Worm (Caenorhabditis elegans) whole organism, L1 larva: ENCODE data around the gene let-767.
A peak's percentile ranks its signal among the peaks of the same experiment; 100 is the strongest.

ENCODE experiments used
- C16A3.4 ChIP-seq: fragments of 150-350 bp; optimal IDR thresholded peaks from 2 replicates; lab custom pipeline; 2014; ENCODE audit warnings: missing biosample characterization, missing genetic modification characterization
- Y116A8C.19 ChIP-seq: sonication (generic microtip); optimal IDR thresholded peaks from 2 replicates; lab custom pipeline; 2016; ENCODE audit warnings: missing compliant biosample characterization, missing genetic modification characterization, borderline replicate concordance
- alr-1 ChIP-seq: fragments of 200-800 bp; sonication (Bioruptor generic); optimal IDR thresholded peaks from 2 replicates; lab custom pipeline; 2018; ENCODE audit warnings: borderline replicate concordance, mild to moderate bottlenecking, missing genetic modification characterization, missing compliant biosample characterization
- ama-1 ChIP-seq: fragments of 150-350 bp; optimal IDR thresholded peaks from 2 replicates; lab custom pipeline; 2014
- blmp-1 ChIP-seq: fragments of 150-350 bp; optimal IDR thresholded peaks from 2 replicates; lab custom pipeline; 2014; ENCODE audit warnings: missing biosample characterization, missing genetic modification characterization
- ceh-88 ChIP-seq: fragments of 200-800 bp; sonication (Bioruptor generic); IDR thresholded peaks from 2 replicates; pipeline ENCODE4 v1.3.6; 2022; ENCODE audit warnings: missing genetic modification characterization, missing compliant biosample characterization
- ceh-90 ChIP-seq: sonication (generic microtip); optimal IDR thresholded peaks from 2 replicates; lab custom pipeline; 2016; ENCODE audit warnings: missing genetic modification characterization, missing compliant biosample characterization
- ces-1 ChIP-seq: fragments of 150-350 bp; optimal IDR thresholded peaks from 2 replicates; lab custom pipeline; 2014; ENCODE audit warnings: missing biosample characterization, missing genetic modification reagents, missing genetic modification characterization
- dpl-1 ChIP-seq, 3 experiments: fragments of 150-350 bp in 2 of 3; sonication (generic microtip) in 1 of 3; optimal IDR thresholded peaks; 2 replicates each; lab custom pipeline; 2014 to 2017; ENCODE audit warnings: missing biosample characterization in 3 of 3, missing genetic modification characterization in 3 of 3, missing genetic modification reagents in 3 of 3
- efl-1 ChIP-seq, 4 experiments: fragments of 150-350 bp; optimal IDR thresholded peaks in 3 of 4; peaks in 1 of 4; 1 replicate in 1 of 4; 2 replicates in 3 of 4; lab custom pipeline; 2014; ENCODE audit warnings: missing biosample characterization in 2 of 4, missing genetic modification characterization in 2 of 4, missing genetic modification reagents in 2 of 4
- efl-3 ChIP-seq: fragments of 200-800 bp; sonication (Bioruptor generic); optimal IDR thresholded peaks from 2 replicates; lab custom pipeline; 2018; ENCODE audit warnings: mild to moderate bottlenecking, missing genetic modification characterization, missing compliant biosample characterization
- egl-27 ChIP-seq, 2 experiments: fragments of 150-350 bp in 1 of 2; sonication (generic microtip); optimal IDR thresholded peaks; 3 replicates each; lab custom pipeline; 2017 to 2018; ENCODE audit warnings: missing biosample characterization in 2 of 2, missing genetic modification characterization in 2 of 2, missing genetic modification reagents in 2 of 2
- elt-2 ChIP-seq: sonication (generic microtip); optimal IDR thresholded peaks from 2 replicates; lab custom pipeline; 2016; ENCODE audit warnings: missing genetic modification characterization, mild to moderate bottlenecking, inconsistent platforms, missing compliant biosample characterization, missing genetic modification reagents
- elt-3 ChIP-seq, 6 experiments: fragments of 150-350 bp in 1 of 6; sonication (generic microtip); optimal IDR thresholded peaks; 2 replicates each; lab custom pipeline; 2017 to 2018; ENCODE audit warnings: missing biosample characterization in 6 of 6, missing genetic modification characterization in 6 of 6, inconsistent platforms in 1 of 6
- fkh-10 ChIP-seq: sonication (generic microtip); optimal IDR thresholded peaks from 2 replicates; lab custom pipeline; 2017; ENCODE audit warnings: missing biosample characterization, missing genetic modification reagents, missing genetic modification characterization
- fos-1 ChIP-seq: fragments of 150-350 bp; optimal IDR thresholded peaks from 2 replicates; lab custom pipeline; 2014; ENCODE audit warnings: missing biosample characterization, missing genetic modification characterization
- hlh-17 ChIP-seq: fragments of 200-800 bp; sonication (Bioruptor generic); optimal IDR thresholded peaks from 2 replicates; lab custom pipeline; 2018; ENCODE audit warnings: missing genetic modification characterization, mild to moderate bottlenecking, missing compliant biosample characterization, moderate library complexity, borderline replicate concordance
- hlh-4 ChIP-seq: sonication (generic microtip); optimal IDR thresholded peaks from 2 replicates; lab custom pipeline; 2016; ENCODE audit warnings: mild to moderate bottlenecking, missing genetic modification characterization, missing compliant biosample characterization
- hpl-2 ChIP-seq: fragments of 150-350 bp; optimal IDR thresholded peaks from 2 replicates; lab custom pipeline; 2014; ENCODE audit warnings: missing biosample characterization, missing genetic modification reagents, missing genetic modification characterization
- isw-1 ChIP-seq: fragments of 200-800 bp; sonication (Bioruptor generic); IDR thresholded peaks from 2 replicates; pipeline ENCODE4 v1.3.6; 2022; ENCODE audit warnings: missing genetic modification characterization, missing compliant biosample characterization
- jun-1 ChIP-seq: fragments of 150-350 bp; optimal IDR thresholded peaks from 2 replicates; lab custom pipeline; 2014; ENCODE audit warnings: missing biosample characterization, missing genetic modification reagents, missing genetic modification characterization
- lin-13 ChIP-seq: fragments of 150-350 bp; optimal IDR thresholded peaks from 2 replicates; lab custom pipeline; 2014; ENCODE audit warnings: missing biosample characterization, missing genetic modification reagents, missing genetic modification characterization
- lin-14 ChIP-seq: fragments of 200-800 bp; sonication (Bioruptor generic); optimal IDR thresholded peaks from 2 replicates; lab custom pipeline; 2018; ENCODE audit warnings: mild to moderate bottlenecking, missing genetic modification characterization, moderate library complexity, missing compliant biosample characterization
- lin-15B ChIP-seq: fragments of 150-350 bp; sonication (generic microtip); optimal IDR thresholded peaks from 3 replicates; lab custom pipeline; 2014; ENCODE audit warnings: missing biosample characterization, missing genetic modification characterization
- lin-39 ChIP-seq: fragments of 150-350 bp; optimal IDR thresholded peaks from 2 replicates; lab custom pipeline; 2014; ENCODE audit warnings: missing biosample characterization, missing genetic modification reagents, missing genetic modification characterization
- lir-3 ChIP-seq: sonication (generic microtip); optimal IDR thresholded peaks from 2 replicates; lab custom pipeline; 2016; ENCODE audit warnings: mild to moderate bottlenecking, missing genetic modification characterization, moderate library complexity, missing compliant biosample characterization; ENCODE audit not compliant: poor library complexity
- lsy-2 ChIP-seq, 2 experiments: fragments of 150-350 bp; optimal IDR thresholded peaks; 2 replicates each; lab custom pipeline; 2014; ENCODE audit warnings: missing biosample characterization in 2 of 2, missing genetic modification characterization in 2 of 2
- mab-9 ChIP-seq: fragments of 200-800 bp; sonication (Bioruptor generic); IDR thresholded peaks from 2 replicates; pipeline ENCODE4 v1.3.6; 2022; ENCODE audit warnings: missing genetic modification reagents, missing genetic modification characterization, missing compliant biosample characterization
- mdl-1 ChIP-seq, 2 experiments: fragments of 150-350 bp; optimal IDR thresholded peaks; 2 replicates each; lab custom pipeline; 2014 to 2017; ENCODE audit warnings: missing biosample characterization in 2 of 2, missing genetic modification characterization in 2 of 2, inconsistent platforms in 1 of 2
- nhr-11 ChIP-seq: fragments of 150-350 bp; optimal IDR thresholded peaks from 2 replicates; lab custom pipeline; 2014; ENCODE audit warnings: missing biosample characterization, missing genetic modification characterization
- nhr-19 ChIP-seq: fragments of 200-800 bp; sonication (Bioruptor generic); conservative IDR thresholded peaks from 2 replicates; pipeline ENCODE4 v1.3.6; 2022; ENCODE audit warnings: missing genetic modification characterization, missing compliant biosample characterization
- nhr-237 ChIP-seq: fragments of 150-350 bp; optimal IDR thresholded peaks from 2 replicates; lab custom pipeline; 2014; ENCODE audit warnings: missing biosample characterization, missing genetic modification characterization
- nhr-47 ChIP-seq: sonication (generic microtip); optimal IDR thresholded peaks from 2 replicates; lab custom pipeline; 2016; ENCODE audit warnings: mild to moderate bottlenecking, missing genetic modification characterization, moderate library complexity, missing compliant biosample characterization
- nhr-71 ChIP-seq: sonication (generic microtip); optimal IDR thresholded peaks from 2 replicates; lab custom pipeline; 2016; ENCODE audit warnings: mild to moderate bottlenecking, missing genetic modification characterization, moderate library complexity, missing compliant biosample characterization
- nhr-84 ChIP-seq: sonication (generic microtip); optimal IDR thresholded peaks from 2 replicates; lab custom pipeline; 2017; ENCODE audit warnings: missing biosample characterization, missing genetic modification characterization
- nhr-85 ChIP-seq: sonication (generic microtip); peaks from one replicate; lab custom pipeline; 2016; ENCODE audit warnings: missing genetic modification characterization, inconsistent platforms, missing compliant biosample characterization
- nhr-90 ChIP-seq: sonication (generic microtip); optimal IDR thresholded peaks from 2 replicates; lab custom pipeline; 2016; ENCODE audit warnings: mild to moderate bottlenecking, missing genetic modification characterization, missing compliant biosample characterization; ENCODE audit not compliant: poor library complexity
- pag-3 ChIP-seq: sonication (generic microtip); optimal IDR thresholded peaks from 2 replicates; lab custom pipeline; 2017; ENCODE audit warnings: missing genetic modification characterization, mild to moderate bottlenecking, missing compliant biosample characterization, antibody characterized with exemption, borderline replicate concordance; ENCODE audit not compliant: insufficient read depth
- pax-3 ChIP-seq: fragments of 200-800 bp; sonication (Bioruptor generic); optimal IDR thresholded peaks from 2 replicates; lab custom pipeline; 2018; ENCODE audit warnings: mild to moderate bottlenecking, missing genetic modification characterization, moderate library complexity, missing compliant biosample characterization
- snpc-4 ChIP-seq: fragments of 150-350 bp; optimal IDR thresholded peaks from 2 replicates; lab custom pipeline; 2014; ENCODE audit warnings: missing biosample characterization, missing genetic modification characterization
- snu-23 ChIP-seq: sonication (generic microtip); optimal IDR thresholded peaks from 2 replicates; lab custom pipeline; 2016; ENCODE audit warnings: missing genetic modification characterization, missing compliant biosample characterization
- sptf-1 ChIP-seq: fragments of 150-350 bp; optimal IDR thresholded peaks from 2 replicates; lab custom pipeline; 2014; ENCODE audit warnings: missing biosample characterization, missing genetic modification characterization
- unc-130 ChIP-seq: fragments of 150-350 bp; optimal IDR thresholded peaks from 2 replicates; lab custom pipeline; 2017; ENCODE audit warnings: missing biosample characterization, missing genetic modification characterization, inconsistent platforms
- unc-30 ChIP-seq: sonication (generic microtip); optimal IDR thresholded peaks from 2 replicates; lab custom pipeline; 2017; ENCODE audit warnings: missing biosample characterization, missing genetic modification characterization
- unc-62 ChIP-seq: fragments of 150-350 bp; optimal IDR thresholded peaks from 2 replicates; lab custom pipeline; 2014; ENCODE audit warnings: missing biosample characterization, missing genetic modification reagents, missing genetic modification characterization
- unc-98 ChIP-seq: fragments of 200-800 bp; sonication (Bioruptor generic); IDR thresholded peaks from 2 replicates; pipeline ENCODE4 v1.3.6; 2022; ENCODE audit warnings: missing genetic modification characterization, missing compliant biosample characterization
- vab-15 ChIP-seq: sonication (generic microtip); optimal IDR thresholded peaks from 2 replicates; lab custom pipeline; 2017; ENCODE audit warnings: missing genotype, mild to moderate bottlenecking, missing genetic modification characterization, missing compliant biosample characterization
- zag-1 ChIP-seq: fragments of 150-350 bp; optimal IDR thresholded peaks from 2 replicates; lab custom pipeline; 2014; ENCODE audit warnings: missing biosample characterization, missing genetic modification characterization
- zip-4 ChIP-seq: fragments of 200-800 bp; sonication (Bioruptor generic); optimal IDR thresholded peaks from 2 replicates; lab custom pipeline; 2018; ENCODE audit warnings: mild to moderate bottlenecking, missing genetic modification characterization, moderate library complexity, missing compliant biosample characterization
- ztf-11 ChIP-seq, 2 experiments: sonication (generic microtip); optimal IDR thresholded peaks; 2 replicates each; lab custom pipeline; 2016 to 2017; ENCODE audit warnings: missing genetic modification characterization in 2 of 2, missing biosample characterization in 1 of 2, missing compliant biosample characterization in 1 of 2
- ztf-4 ChIP-seq: fragments of 150-350 bp; optimal IDR thresholded peaks from 2 replicates; lab custom pipeline; 2014; ENCODE audit warnings: missing biosample characterization, missing genetic modification characterization

Gene let-767

DNA sequence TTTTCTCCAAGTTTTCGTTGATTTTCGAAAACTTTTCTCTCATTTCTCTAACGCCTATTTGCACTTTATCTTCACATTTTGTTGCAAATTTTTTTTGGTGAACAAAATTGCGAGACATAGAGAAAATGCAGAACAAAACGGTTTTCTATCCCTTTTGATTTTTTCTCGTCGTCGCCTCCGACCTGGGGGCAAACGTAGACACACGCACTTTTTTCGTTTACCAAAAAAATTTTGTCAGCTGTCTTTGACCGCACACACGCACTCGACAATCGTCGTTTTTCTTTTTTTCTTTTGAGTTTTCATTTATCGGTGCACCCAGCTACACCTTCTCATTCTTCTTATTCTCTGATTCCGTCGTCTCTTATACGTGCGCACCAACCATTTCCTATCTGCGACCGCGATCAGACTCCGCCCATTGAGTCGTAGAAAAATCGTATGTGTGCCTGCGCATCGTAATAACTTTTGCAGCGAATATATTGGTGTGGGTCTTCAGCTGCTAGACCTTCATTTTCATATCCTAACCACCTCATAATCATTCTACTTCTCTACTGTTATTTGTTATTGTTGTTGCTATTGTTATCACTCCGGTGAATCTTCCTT lies 22.7 kb upstream of the let-767 start:
- TF ChIP-seq egl-27 (tag; optimal IDR thresholded peaks at IDR 0.05; lab: Kevin White, UChicago): peak in 1 of 2 experiments; percentile 14
- TF ChIP-seq jun-1: peak; percentile 24
- TF ChIP-seq nhr-85 (tag; lab: Kevin White, UChicago): peak; percentile 99
- TF ChIP-seq nhr-71 (tag; lab: Kevin White, UChicago): peak; percentile 93
- no peak for TF ChIP-seq hlh-4 (tag; lab: Kevin White, UChicago)
- TF ChIP-seq isw-1 (GFP tag; lab: Robert Waterston, UW): no peak
- peak; percentile 14 for TF ChIP-seq snpc-4 (tag; lab: Kevin White, UChicago)
- TF ChIP-seq ceh-88: no peak
- TF ChIP-seq unc-30 (tag; lab: Kevin White, UChicago): no peak
- peak; percentile 80 for TF ChIP-seq lin-39 (tag; lab: Kevin White, UChicago)
- TF ChIP-seq blmp-1: peak; percentile 77
- TF ChIP-seq vab-15 (tag; lab: Kevin White, UChicago): peak; percentile 2
- TF ChIP-seq dpl-1 (GFP tag; optimal IDR thresholded peaks at IDR 0.05; lab: Kevin White, UChicago): peak; percentile 8 to 35 (median 19)
- TF ChIP-seq nhr-84 (tag; lab: Kevin White, UChicago): no peak
- no peak for TF ChIP-seq unc-98 (GFP tag; lab: Robert Waterston, UW)
- no peak for TF ChIP-seq ztf-11 (tag; optimal IDR thresholded peaks at IDR 0.05; lab: Kevin White, UChicago)
- peak; percentile 96 for TF ChIP-seq lin-14 (GFP tag; lab: Kevin White, UChicago)
- TF ChIP-seq sptf-1 (tag; lab: Kevin White, UChicago): no peak
- no peak for TF ChIP-seq efl-3 (GFP tag; lab: Kevin White, UChicago)
- TF ChIP-seq nhr-90 (tag; lab: Kevin White, UChicago): peak; percentile 51
- TF ChIP-seq pax-3 (tag; lab: Kevin White, UChicago): no peak
- TF ChIP-seq mab-9 (GFP tag; lab: Robert Waterston, UW): no peak
- TF ChIP-seq alr-1 (tag; lab: Kevin White, UChicago): no peak
- TF ChIP-seq Y116A8C.19 (tag; lab: Kevin White, UChicago): no peak
- TF ChIP-seq zag-1 (tag; lab: Kevin White, UChicago): no peak
- no peak for TF ChIP-seq zip-4 (GFP tag; lab: Kevin White, UChicago)
- peak in 1 of 2 experiments; percentile 58 for TF ChIP-seq mdl-1 (tag; optimal IDR thresholded peaks at IDR 0.05; lab: Kevin White, UChicago)
- TF ChIP-seq fkh-10 (GFP tag; lab: Kevin White, UChicago): no peak
- TF ChIP-seq nhr-11 (tag; lab: Kevin White, UChicago): peak; percentile 41
- TF ChIP-seq nhr-19: peak; percentile 78
- TF ChIP-seq hlh-17: no peak
- no peak for TF ChIP-seq ceh-90
- peak; percentile 24 for TF ChIP-seq nhr-237 (tag; lab: Kevin White, UChicago)
- TF ChIP-seq fos-1 (tag; lab: Kevin White, UChicago): peak; percentile 44
- TF ChIP-seq lsy-2 (tag; optimal IDR thresholded peaks at IDR 0.05; lab: Kevin White, UChicago): peak; percentile 61 to 81
- no peak for TF ChIP-seq pag-3 (tag; lab: Kevin White, UChicago)
- TF ChIP-seq nhr-47: peak; percentile 59
- no peak for TF ChIP-seq ama-1
- no peak for TF ChIP-seq lin-15B (tag; lab: Kevin White, UChicago)
- no peak for TF ChIP-seq elt-2 (tag; lab: Kevin White, UChicago)
- TF ChIP-seq snu-23 (GFP tag; lab: Kevin White, UChicago): peak; percentile 83
- no peak for TF ChIP-seq hpl-2 (GFP tag; lab: Kevin White, UChicago)
- peak; percentile 38 for TF ChIP-seq lin-13 (GFP tag; lab: Kevin White, UChicago)
- TF ChIP-seq unc-62 (GFP tag; lab: Kevin White, UChicago): no peak
- peak in 1 of 2 experiments; percentile 45 for TF ChIP-seq efl-1 (optimal IDR thresholded peaks at IDR 0.05; lab: Kevin White, UChicago)
- TF ChIP-seq efl-1 (GFP tag; optimal IDR thresholded peaks at IDR 0.05 in 1 of 2; lab: Kevin White, UChicago): peak in 1 of 2 experiments; percentile 88
- TF ChIP-seq unc-130 (tag; lab: Kevin White, UChicago): peak; percentile 57
- no peak for TF ChIP-seq ztf-4
- TF ChIP-seq ces-1 (GFP tag; lab: Kevin White, UChicago): no peak
- no peak for TF ChIP-seq C16A3.4
- peak in 3 of 6 experiments; percentile 7 to 59 (median 14) for TF ChIP-seq elt-3 (tag; optimal IDR thresholded peaks at IDR 0.05; lab: Kevin White, UChicago)
- TF ChIP-seq lir-3 (tag; lab: Kevin White, UChicago): no peak
